Fruit fly (Drosophila melanogaster) whole organism, embryonic: ENCODE results near the gene dsd.

Source experiments
- Aef1 ChIP-seq: fragments of 200-800 bp; sonication (Bioruptor generic); IDR thresholded peaks from 3 replicates; pipeline ENCODE4 v1.3.6; 2022; ENCODE audit warnings: missing biosample characterization, missing genetic modification characterization
- Atf-2 ChIP-seq: fragments of 200-800 bp; sonication (Bioruptor generic); optimal IDR thresholded peaks from 2 replicates; lab custom pipeline; 2016; ENCODE audit warnings: missing biosample characterization, missing genetic modification characterization
- CG12299 ChIP-seq: fragments of 200-800 bp; sonication (Bioruptor generic); optimal IDR thresholded peaks from 2 replicates; lab custom pipeline; 2018; ENCODE audit warnings: missing biosample characterization, mild to moderate bottlenecking, missing genetic modification characterization
- CG13123 ChIP-seq: fragments of 200-800 bp; sonication (Bioruptor generic); optimal IDR thresholded peaks from 2 replicates; lab custom pipeline; 2016; ENCODE audit warnings: missing biosample characterization, missing genetic modification characterization
- CG14014 ChIP-seq: fragments of 200-800 bp; sonication (Bioruptor generic); IDR thresholded peaks from 2 replicates; pipeline ENCODE4 v1.3.6; 2022; ENCODE audit warnings: missing biosample characterization, missing genetic modification characterization
- CG14667 ChIP-seq: fragments of 200-800 bp; sonication (Bioruptor generic); IDR thresholded peaks from 2 replicates; pipeline ENCODE4 v1.3.6; 2022; ENCODE audit warnings: missing biosample characterization, missing genetic modification characterization
- CG17328 ChIP-seq: fragments of 200-800 bp; sonication (Bioruptor generic); IDR thresholded peaks from 2 replicates; pipeline ENCODE4 v1.3.6; 2022; ENCODE audit warnings: missing biosample characterization, missing genetic modification characterization
- CG2129 ChIP-seq: fragments of 200-800 bp; sonication (Bioruptor generic); IDR thresholded peaks from 2 replicates; pipeline ENCODE4 v1.3.6; 2022; ENCODE audit warnings: missing biosample characterization, missing genetic modification characterization; ENCODE audit not compliant: partially characterized antibody
- CG32532 ChIP-seq: fragments of 200-800 bp; sonication (Bioruptor generic); IDR thresholded peaks from 2 replicates; pipeline ENCODE4 v1.3.6; 2022; ENCODE audit warnings: missing biosample characterization, missing genetic modification characterization
- CG34376 ChIP-seq: fragments of 200-800 bp; sonication (Bioruptor generic); optimal IDR thresholded peaks from 2 replicates; lab custom pipeline; 2018; ENCODE audit warnings: missing biosample characterization, mild to moderate bottlenecking, missing genetic modification characterization
- CG7987 ChIP-seq: fragments of 200-800 bp; sonication (Bioruptor generic); optimal IDR thresholded peaks from 2 replicates; lab custom pipeline; 2018; ENCODE audit warnings: missing biosample characterization, mild to moderate bottlenecking, missing genetic modification characterization, moderate library complexity
- CG9437 ChIP-seq: fragments of 200-800 bp; sonication (Bioruptor generic); optimal IDR thresholded peaks from 2 replicates; lab custom pipeline; 2018; ENCODE audit warnings: missing biosample characterization, mild to moderate bottlenecking, missing genetic modification characterization
- CG9609 ChIP-seq: fragments of 200-800 bp; sonication (Bioruptor generic); optimal IDR thresholded peaks from 3 replicates; lab custom pipeline; 2016; ENCODE audit warnings: missing biosample characterization, missing genetic modification characterization
- Chrac-16 ChIP-seq: fragments of 200-800 bp; sonication (Bioruptor generic); optimal IDR thresholded peaks from 3 replicates; lab custom pipeline; 2016; ENCODE audit warnings: missing biosample characterization, missing genetic modification characterization
- D19A ChIP-seq: fragments of 200-800 bp; optimal IDR thresholded peaks from 3 replicates; lab custom pipeline; 2019; ENCODE audit warnings: missing biosample characterization, mild to moderate bottlenecking, missing genetic modification characterization, moderate library complexity
- D19B ChIP-seq: fragments of 200-800 bp; sonication (Bioruptor generic); optimal IDR thresholded peaks from 2 replicates; lab custom pipeline; 2017; ENCODE audit warnings: missing biosample characterization, mild to moderate bottlenecking, missing genetic modification characterization
- Elba2 ChIP-seq: fragments of 200-800 bp; sonication (Bioruptor generic); optimal IDR thresholded peaks from 3 replicates; lab custom pipeline; 2016; ENCODE audit warnings: missing biosample characterization, missing genetic modification characterization
- H15 ChIP-seq: fragments of 200-800 bp; sonication (Bioruptor generic); IDR thresholded peaks from 3 replicates; pipeline ENCODE4 v1.3.6; 2022; ENCODE audit warnings: missing biosample characterization, missing genetic modification characterization
- Hey ChIP-seq: fragments of 200-800 bp; sonication (Bioruptor generic); optimal IDR thresholded peaks from 3 replicates; lab custom pipeline; 2018; ENCODE audit warnings: missing biosample characterization, mild to moderate bottlenecking, missing genetic modification characterization
- Hmr ChIP-seq: fragments of 200-800 bp; sonication (Bioruptor generic); optimal IDR thresholded peaks from 3 replicates; lab custom pipeline; 2017; ENCODE audit warnings: mild to moderate bottlenecking, missing biosample characterization, missing genetic modification reagents, missing genetic modification characterization
- Lhr ChIP-seq: fragments of 200-800 bp; sonication (Bioruptor generic); optimal IDR thresholded peaks from 3 replicates; lab custom pipeline; 2017; ENCODE audit warnings: mild to moderate bottlenecking, missing biosample characterization, missing genetic modification reagents, missing genetic modification characterization
- Med ChIP-seq: fragments of 200-800 bp; sonication (Bioruptor generic); peaks from one replicate; lab custom pipeline; 2016; ENCODE audit warnings: missing biosample characterization, missing genetic modification characterization, mild to moderate bottlenecking, inconsistent platforms, moderate library complexity
- Myb ChIP-seq: fragments of 200-800 bp; sonication (Bioruptor generic); optimal IDR thresholded peaks from 2 replicates; lab custom pipeline; 2016; ENCODE audit warnings: missing biosample characterization, missing genetic modification characterization
- Ravus ChIP-seq: fragments of 200-800 bp; sonication (Bioruptor generic); IDR thresholded peaks from 2 replicates; pipeline ENCODE4 v1.3.6; 2022; ENCODE audit warnings: missing biosample characterization, missing genetic modification characterization
- Rx ChIP-seq: fragments of 200-800 bp; sonication (Bioruptor generic); IDR thresholded peaks from 2 replicates; pipeline ENCODE4 v1.3.6; 2022; ENCODE audit warnings: missing biosample characterization, missing genetic modification characterization
- Sry-β ChIP-seq: fragments of 200-800 bp; sonication (Bioruptor generic); optimal IDR thresholded peaks from 2 replicates; lab custom pipeline; 2018; ENCODE audit warnings: missing biosample characterization, mild to moderate bottlenecking, missing genetic modification characterization, moderate library complexity
- ab ChIP-seq: fragments of 200-800 bp; sonication (Bioruptor generic); optimal IDR thresholded peaks from 2 replicates; lab custom pipeline; 2016; ENCODE audit warnings: missing biosample characterization, missing genetic modification characterization
- ac ChIP-seq: fragments of 200-800 bp; sonication (Bioruptor generic); optimal IDR thresholded peaks from 3 replicates; lab custom pipeline; 2017; ENCODE audit warnings: missing biosample characterization, mild to moderate bottlenecking, missing genetic modification characterization
- croc ChIP-seq: fragments of 200-800 bp; sonication (Bioruptor generic); conservative IDR thresholded peaks from 3 replicates; pipeline ENCODE4 v1.3.6; 2022; ENCODE audit warnings: missing biosample characterization, missing genetic modification characterization
- crp ChIP-seq, 2 experiments: fragments of 200-800 bp; sonication (Bioruptor generic); optimal IDR thresholded peaks; 2 replicates in 1 of 2; 3 replicates in 1 of 2; lab custom pipeline; 2017; ENCODE audit warnings: missing biosample characterization in 2 of 2, missing genetic modification characterization in 2 of 2, mild to moderate bottlenecking in 1 of 2, moderate library complexity in 1 of 2
- dysf ChIP-seq: fragments of 200-800 bp; sonication (Bioruptor generic); IDR thresholded peaks from 3 replicates; pipeline ENCODE4 v1.3.6; 2022; ENCODE audit warnings: missing biosample characterization, missing genetic modification characterization
- exex ChIP-seq: fragments of 200-800 bp; sonication (Bioruptor generic); optimal IDR thresholded peaks from 4 replicates; lab custom pipeline; 2018; ENCODE audit warnings: missing biosample characterization, mild to moderate bottlenecking, missing genetic modification characterization, moderate library complexity
- fd96Cb ChIP-seq: fragments of 200-800 bp; sonication (Bioruptor generic); optimal IDR thresholded peaks from 2 replicates; lab custom pipeline; 2018; ENCODE audit warnings: missing biosample characterization, mild to moderate bottlenecking, missing genetic modification characterization, moderate library complexity
- ftz-f1 ChIP-seq: fragments of 200-800 bp; sonication (Bioruptor generic); optimal IDR thresholded peaks from 2 replicates; lab custom pipeline; 2016; ENCODE audit warnings: missing biosample characterization, missing genetic modification characterization
- gcm2 ChIP-seq: fragments of 200-800 bp; sonication (Bioruptor generic); optimal IDR thresholded peaks from 2 replicates; lab custom pipeline; 2016; ENCODE audit warnings: missing biosample characterization, missing genetic modification characterization
- grau ChIP-seq: fragments of 200-800 bp; optimal IDR thresholded peaks from 3 replicates; lab custom pipeline; 2019; ENCODE audit warnings: missing biosample characterization, mild to moderate bottlenecking, missing genetic modification characterization, moderate library complexity
- gt ChIP-seq: fragments of 200-800 bp; sonication (Bioruptor generic); IDR thresholded peaks from 2 replicates; pipeline ENCODE4 v1.3.6; 2022; ENCODE audit warnings: missing biosample characterization, missing genetic modification characterization
- ind ChIP-seq: fragments of 200-800 bp; sonication (Bioruptor generic); optimal IDR thresholded peaks from 3 replicates; lab custom pipeline; 2016; ENCODE audit warnings: missing biosample characterization, missing genetic modification characterization
- lov ChIP-seq, 2 experiments: fragments of 200-800 bp in 1 of 2; fragments of >200 bp in 1 of 2; sonication (Bioruptor generic) in 1 of 2; IDR thresholded peaks in 1 of 2; optimal IDR thresholded peaks in 1 of 2; 2 replicates in 1 of 2; 3 replicates in 1 of 2; pipeline versions ENCODE4 v1.3.6 to Lab custom; 2017 to 2022; ENCODE audit warnings: missing biosample characterization in 1 of 2, missing genetic modification characterization in 1 of 2
- nom ChIP-seq: fragments of 200-800 bp; sonication (Bioruptor generic); optimal IDR thresholded peaks from 2 replicates; lab custom pipeline; 2017; ENCODE audit warnings: missing biosample characterization, missing genetic modification characterization, mild to moderate bottlenecking, moderate library complexity, missing genetic modification reagents
- org-1 ChIP-seq: fragments of 200-800 bp; sonication (Bioruptor generic); optimal IDR thresholded peaks from 2 replicates; lab custom pipeline; 2017; ENCODE audit warnings: missing biosample characterization, missing genetic modification characterization
- pum ChIP-seq: fragments of 200-800 bp; sonication (Bioruptor generic); optimal IDR thresholded peaks from 2 replicates; lab custom pipeline; 2016; ENCODE audit warnings: missing biosample characterization, missing genetic modification characterization
- repo ChIP-seq: fragments of 200-800 bp; sonication (Bioruptor generic); optimal IDR thresholded peaks from 2 replicates; lab custom pipeline; 2016; ENCODE audit warnings: missing biosample characterization, missing genetic modification characterization
- ro ChIP-seq: fragments of 200-800 bp; sonication (Bioruptor generic); IDR thresholded peaks from 2 replicates; pipeline ENCODE4 v1.3.6; 2022; ENCODE audit warnings: missing biosample characterization, missing genetic modification characterization
- sc ChIP-seq, 3 experiments: fragments of >200 bp in 2 of 3; fragments of 200-800 bp in 1 of 3; sonication (Bioruptor generic) in 1 of 3; optimal IDR thresholded peaks; 2 replicates in 2 of 3; 3 replicates in 1 of 3; lab custom pipeline; 2017; ENCODE audit warnings: mild to moderate bottlenecking in 1 of 3, missing biosample characterization in 1 of 3, missing genetic modification characterization in 1 of 3, missing genetic modification reagents in 1 of 3
- trh ChIP-seq: fragments of 200-800 bp; sonication (Bioruptor generic); optimal IDR thresholded peaks from 2 replicates; lab custom pipeline; 2016; ENCODE audit warnings: missing biosample characterization, missing genetic modification characterization
- unc-4 ChIP-seq: fragments of 200-800 bp; sonication (Bioruptor generic); IDR thresholded peaks from 2 replicates; pipeline ENCODE4 v1.3.6; 2022; ENCODE audit warnings: missing biosample characterization, missing genetic modification characterization; ENCODE audit not compliant: partially characterized antibody
- wek ChIP-seq: fragments of 200-800 bp; sonication (Bioruptor generic); optimal IDR thresholded peaks from 3 replicates; lab custom pipeline; 2018; ENCODE audit warnings: missing biosample characterization, mild to moderate bottlenecking, missing genetic modification characterization, moderate library complexity
- wor ChIP-seq: fragments of 200-800 bp; sonication (Bioruptor generic); IDR thresholded peaks from 2 replicates; pipeline ENCODE4 v1.3.6; 2022; ENCODE audit warnings: missing biosample characterization, missing genetic modification characterization

Gene dsd

dm6 chr3R:27636010-27636584, 28.9 kb upstream of the dsd start, which contains the start of the genes CG5611 and Mtl (continued):
- TF ChIP-seq pum (peak; percentile 97), Aef1 (GFP tag; lab: Robert Waterston, UW) (peak; percentile 100), grau (tag; lab: Kevin White, UChicago) (peak; percentile 99), CG12299 (peak; percentile 99), repo (peak; percentile 96), CG17328 (GFP tag; lab: Robert Waterston, UW) (peak; percentile 100), CG9609 (GFP tag; lab: Kevin White, UChicago) (peak; percentile 97), crp (GFP tag; optimal IDR thresholded peaks at IDR 0.05; lab: Kevin White, UChicago) (peak; percentile 26 to 80), lov (optimal IDR thresholded peaks at IDR 0.05; lab: Kevin White, UChicago) (no peak), lov (GFP tag; IDR thresholded peaks at IDR 0.05; lab: Robert Waterston, UW) (peak; percentile 99), sc (optimal IDR thresholded peaks at IDR 0.05; lab: Kevin White, UChicago) (no peak), sc (GFP tag; optimal IDR thresholded peaks at IDR 0.05; lab: Kevin White, UChicago) (peak; percentile 99), Med (GFP tag; lab: Kevin White, UChicago) (peak; percentile 99), ind (GFP tag; lab: Kevin White, UChicago) (peak; percentile 100), CG13123 (peak; percentile 99), ab (GFP tag; lab: Kevin White, UChicago) (peak; percentile 98), D19B (peak; percentile 98), CG14667 (GFP tag; lab: Robert Waterston, UW) (peak; percentile 100), wor (GFP tag; lab: Robert Waterston, UW) (peak; percentile 100), CG34376 (GFP tag; lab: Kevin White, UChicago) (peak; percentile 99), D19A (tag; lab: Kevin White, UChicago) (peak; percentile 98), CG7987 (peak; percentile 98), ro (GFP tag; lab: Robert Waterston, UW) (peak; percentile 99), Atf-2 (GFP tag; lab: Kevin White, UChicago) (peak; percentile 96), Hey (tag; lab: Kevin White, UChicago) (peak; percentile 97), exex (tag; lab: Kevin White, UChicago) (peak; percentile 98), Elba2 (peak; percentile 98), nom (GFP tag; lab: Kevin White, UChicago) (peak; percentile 97), Hmr (GFP tag; lab: Kevin White, UChicago) (peak; percentile 100), ftz-f1 (GFP tag; lab: Kevin White, UChicago) (peak; percentile 93), Rx (GFP tag; lab: Robert Waterston, UW) (peak; percentile 100), gt (peak; percentile 99), Sry-β (peak; percentile 98), gcm2 (GFP tag; lab: Kevin White, UChicago) (peak; percentile 98), Myb (GFP tag; lab: Kevin White, UChicago) (peak; percentile 84), CG2129 (GFP tag; lab: Robert Waterston, UW) (no peak), CG9437 (GFP tag; lab: Kevin White, UChicago) (peak; percentile 96), CG32532 (peak; percentile 100), wek (GFP tag; lab: Kevin White, UChicago) (peak; percentile 96), Lhr (GFP tag; lab: Kevin White, UChicago) (peak; percentile 99), H15 (GFP tag; lab: Robert Waterston, UW) (peak; percentile 100), org-1 (peak; percentile 99), unc-4 (no peak), croc (peak; percentile 100), Ravus (GFP tag; lab: Robert Waterston, UW) (peak; percentile 99), fd96Cb (tag; lab: Kevin White, UChicago) (peak; percentile 100), ac (GFP tag; lab: Kevin White, UChicago) (peak; percentile 98), dysf (GFP tag; lab: Robert Waterston, UW) (peak; percentile 100), CG14014 (peak; percentile 100), Chrac-16 (GFP tag; lab: Kevin White, UChicago) (peak; percentile 100), trh (GFP tag; lab: Kevin White, UChicago) (peak; percentile 100)
